Worm (Caenorhabditis elegans): Measurements from ENCODE around the gene str-144.

The str-144 gene

ce11 chrV:8040247-8041084, 31.5 kb downstream of the str-144 start (continued):
- TF ChIP-seq nhr-25 (tag; optimal IDR thresholded peaks at IDR 0.05; ENCODE audit: borderline replicate concordance, insufficient read depth) (no peak), hlh-30 (tag; optimal IDR thresholded peaks at IDR 0.05; ENCODE audit: insufficient read depth) (peak; percentile 42), dve-1 (tag; optimal IDR thresholded peaks at IDR 0.05; ENCODE audit: insufficient read depth) (peak; percentile 51), vab-7 (GFP tag; IDR thresholded peaks at IDR 0.05) (no peak), mdl-1 (tag; optimal IDR thresholded peaks at IDR 0.05) (peak in 1 of 2 experiments; percentile 43), ama-1 (optimal IDR thresholded peaks at IDR 0.05) (peak; percentile 88), Y75B8A.6 (GFP tag; IDR thresholded peaks at IDR 0.05) (no peak), nhr-28 (tag; optimal IDR thresholded peaks at IDR 0.05) (peak; percentile 43), jun-1 (tag; optimal IDR thresholded peaks at IDR 0.05) (peak; percentile 8), F49E8.2 (tag; optimal IDR thresholded peaks at IDR 0.05; ENCODE audit: borderline replicate concordance) (no peak), dmd-6 (GFP tag; IDR thresholded peaks at IDR 0.05) (0 out of 2 replicates have a peak, but pooled peaks have one; percentile 13), tra-1 (GFP tag; IDR thresholded peaks at IDR 0.05) (no peak), mdt-29 (GFP tag; IDR thresholded peaks at IDR 0.05) (peak; percentile 73; the same call in 1 of the 2 replicates), mes-2 (tag; optimal IDR thresholded peaks at IDR 0.05; ENCODE audit: poor library complexity, severe bottlenecking) (peak; percentile 4), ceh-44 (GFP tag; IDR thresholded peaks at IDR 0.05) (no peak), sdz-12 (GFP tag; optimal IDR thresholded peaks at IDR 0.05) (no peak)

DNA sequence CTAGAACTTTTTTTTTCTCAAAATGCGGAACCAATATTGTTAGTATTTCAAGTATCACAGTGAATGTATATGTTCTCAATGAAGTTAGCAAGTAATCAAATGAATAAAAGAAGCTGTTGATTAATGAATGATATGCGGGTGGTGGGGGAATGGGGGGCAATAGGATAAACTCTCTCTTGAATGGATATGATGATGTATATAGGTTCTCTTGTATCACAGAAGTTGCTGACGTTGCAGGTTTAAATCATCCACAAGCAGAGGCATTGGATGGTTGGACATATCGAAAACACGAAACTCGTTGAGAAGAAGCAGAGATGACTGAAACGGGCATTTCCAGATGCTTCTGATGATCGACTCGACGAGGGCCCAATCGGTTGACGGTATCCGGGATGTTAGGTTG, 32.3 kb downstream of the str-144 start:
- no peak for TF ChIP-seq nhr-25 (tag; optimal IDR thresholded peaks at IDR 0.05; ENCODE audit: borderline replicate concordance, insufficient read depth)
- TF ChIP-seq ama-1 (optimal IDR thresholded peaks at IDR 0.05) = peak; percentile 70
- no peak for TF ChIP-seq dmd-8 (GFP tag; IDR thresholded peaks at IDR 0.05)

DNA sequence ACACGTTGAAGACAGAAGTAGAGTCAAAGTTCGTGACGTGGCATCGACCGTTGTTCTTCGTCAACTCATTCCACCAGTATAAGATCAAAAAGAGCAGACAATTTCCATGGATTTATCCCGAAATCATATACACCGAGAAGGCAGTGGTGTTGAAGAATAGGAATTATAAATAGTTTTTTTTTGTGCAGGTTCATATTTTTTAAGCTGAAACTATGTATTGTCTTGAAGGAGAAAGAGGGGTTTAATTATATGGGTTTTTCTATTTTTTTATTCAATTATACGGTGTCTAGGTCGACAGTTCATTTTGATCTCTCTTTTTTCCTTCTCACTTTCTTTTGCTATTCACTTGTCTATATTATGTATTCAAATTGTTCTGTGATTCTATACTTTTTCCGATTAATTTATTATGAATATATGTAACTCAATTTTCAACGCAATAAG, 32.8 kb downstream of the str-144 start:
- TF ChIP-seq nhr-25 (tag; optimal IDR thresholded peaks at IDR 0.05; ENCODE audit: borderline replicate concordance, insufficient read depth) (peak; percentile 85), T26A8.4 (GFP tag; IDR thresholded peaks at IDR 0.05) (peak; percentile 57; the same call in 1 of the 2 replicates), zfp-3 (GFP tag; conservative IDR thresholded peaks at IDR 0.05) (peak; percentile 82; the same call in 1 of the 2 replicates), nhr-111 (GFP tag; optimal IDR thresholded peaks at IDR 0.05) (peak; percentile 24), spr-1 (tag; optimal IDR thresholded peaks at IDR 0.05) (peak; percentile 61), mep-1 (tag; optimal IDR thresholded peaks at IDR 0.05) (peak; percentile 79), madf-5 (GFP tag; IDR thresholded peaks at IDR 0.05) (no peak), nhr-102 (tag; optimal IDR thresholded peaks at IDR 0.05) (peak; percentile 44), attf-4 (tag; optimal IDR thresholded peaks at IDR 0.05) (peak; percentile 30), unc-130 (GFP tag; optimal IDR thresholded peaks at IDR 0.05) (no peak), tra-1 (GFP tag; IDR thresholded peaks at IDR 0.05) (peak; percentile 19; the same call in 1 of the 2 replicates), F10B5.3 (tag; optimal IDR thresholded peaks at IDR 0.05) (no peak), duxl-1 (tag; optimal IDR thresholded peaks at IDR 0.05; ENCODE audit: poor library complexity) (peak; percentile 83), F44E2.7 (GFP tag; IDR thresholded peaks at IDR 0.05) (no peak), pha-4 (GFP tag; IDR thresholded peaks at IDR 0.05) (0 out of 2 replicates have a peak, but pooled peaks have one; percentile 9), pha-4 (tag; optimal IDR thresholded peaks at IDR 0.05) (no peak), daf-8 (GFP tag; IDR thresholded peaks at IDR 0.05) (no peak), lsy-2 (tag; optimal IDR thresholded peaks at IDR 0.05) (peak in 1 of 2 experiments; percentile 47), aha-1 (tag) (peak; percentile 52), dve-1 (tag; optimal IDR thresholded peaks at IDR 0.05; ENCODE audit: insufficient read depth) (peak; percentile 16), lin-1 (GFP tag; IDR thresholded peaks at IDR 0.05) (peak; percentile 52; the same call in 1 of the 2 replicates), ceh-20 (GFP tag; IDR thresholded peaks at IDR 0.05) (no peak), hlh-11 (tag; optimal IDR thresholded peaks at IDR 0.05) (peak; percentile 15), mes-2 (tag; optimal IDR thresholded peaks at IDR 0.05; ENCODE audit: poor library complexity, severe bottlenecking) (peak; percentile 0), Y5F2A.4 (GFP tag; optimal IDR thresholded peaks at IDR 0.05) (no peak), lim-7 (GFP tag; IDR thresholded peaks at IDR 0.05) (no peak)

Measured in whole organism, L4 larva.